Worm (Caenorhabditis elegans): ENCODE data around the gene R01H10.4.
"Not testable (repeated sequence)": the region's sequence is repeated elsewhere in the genome, so short reads cannot be mapped to it uniquely, and the experiment has no call there.

R01H10.4 gene

DNA sequence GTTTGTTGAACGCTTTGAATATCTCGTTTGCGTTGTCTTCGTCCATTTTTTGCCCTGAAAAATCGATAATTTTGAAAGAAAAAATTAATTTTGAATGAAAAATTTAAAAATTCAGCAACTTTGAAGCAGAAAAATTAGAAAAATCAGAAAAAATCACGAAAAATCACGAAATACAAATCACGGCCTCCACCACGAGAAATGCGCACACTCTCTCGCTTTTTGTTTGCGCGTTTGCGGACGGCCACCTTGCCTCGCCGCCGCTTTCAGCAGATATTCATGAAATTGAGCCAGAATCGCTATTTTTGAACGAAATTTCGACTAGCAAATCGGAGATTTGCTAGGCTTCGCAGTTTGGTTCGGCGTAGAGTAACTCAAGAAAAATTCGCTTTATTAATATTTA is 12.2 kb downstream of the R01H10.4 start, which contains the start of gene inpp-4B:
inpp-4B (minus strand) TSS at position 54 of the 400 bp plus-strand sequence.
- TF ChIP-seq flt-1 (GFP tag; IDR thresholded peaks at IDR 0.05); pes-1 (GFP tag; IDR thresholded peaks at IDR 0.05); ama-1 (optimal IDR thresholded peaks at IDR 0.05): not testable (repeated sequence)

DNA sequence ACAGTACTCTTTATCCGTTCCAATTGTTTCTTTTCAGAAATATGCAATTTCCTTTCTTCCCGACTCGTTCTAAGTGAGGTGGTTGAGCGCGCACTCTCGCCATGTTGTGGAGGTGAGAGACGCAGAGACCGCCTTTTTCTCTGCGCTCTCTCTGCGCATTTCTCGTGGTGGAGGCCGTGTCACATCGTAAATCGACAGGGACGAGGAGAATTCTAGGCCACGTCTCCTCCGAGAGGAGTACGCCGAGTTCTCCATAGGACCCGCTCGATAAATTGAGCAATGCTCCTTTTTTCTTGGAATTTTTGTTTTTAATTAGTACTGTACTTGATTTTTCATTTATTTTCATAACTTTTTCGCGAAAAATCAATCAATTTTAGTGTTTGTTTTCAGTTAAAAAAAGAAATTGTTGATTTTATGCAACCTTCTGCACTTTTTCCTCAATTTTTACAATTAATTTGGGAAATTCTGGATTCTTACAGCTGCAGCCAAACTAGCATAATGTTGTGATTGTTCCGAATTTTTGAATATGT is 16.2 kb downstream of the R01H10.4 start, which contains the start of gene cnk-1:
cnk-1 (plus strand) TSS at position 480 of the 530 bp plus-strand sequence.
- TF ChIP-seq tbx-37 (GFP tag; conservative IDR thresholded peaks at IDR 0.05) (peak; percentile 77), flt-1 (GFP tag; IDR thresholded peaks at IDR 0.05) (peak; percentile 55; the same call in 1 of the 2 replicates), ceh-36 (tag; optimal IDR thresholded peaks at IDR 0.05) (no peak), hmg-4 (GFP tag; optimal IDR thresholded peaks at IDR 0.05) (peak; percentile 3), sea-1 (GFP tag; conservative IDR thresholded peaks at IDR 0.05) (0 out of 2 replicates have a peak, but pooled peaks have one; percentile 54), hnd-1 (tag; optimal IDR thresholded peaks at IDR 0.05) (no peak), scrt-1 (GFP tag; IDR thresholded peaks at IDR 0.05) (peak; percentile 63; the same call in 1 of the 2 replicates), F13C5.2 (tag; optimal IDR thresholded peaks at IDR 0.05) (peak; percentile 49), tbx-11 (GFP tag; IDR thresholded peaks at IDR 0.05) (0 out of 2 replicates have a peak, but pooled peaks have one; percentile 34), pes-1 (GFP tag; IDR thresholded peaks at IDR 0.05) (peak; percentile 82), ama-1 (optimal IDR thresholded peaks at IDR 0.05) (no peak)

DNA sequence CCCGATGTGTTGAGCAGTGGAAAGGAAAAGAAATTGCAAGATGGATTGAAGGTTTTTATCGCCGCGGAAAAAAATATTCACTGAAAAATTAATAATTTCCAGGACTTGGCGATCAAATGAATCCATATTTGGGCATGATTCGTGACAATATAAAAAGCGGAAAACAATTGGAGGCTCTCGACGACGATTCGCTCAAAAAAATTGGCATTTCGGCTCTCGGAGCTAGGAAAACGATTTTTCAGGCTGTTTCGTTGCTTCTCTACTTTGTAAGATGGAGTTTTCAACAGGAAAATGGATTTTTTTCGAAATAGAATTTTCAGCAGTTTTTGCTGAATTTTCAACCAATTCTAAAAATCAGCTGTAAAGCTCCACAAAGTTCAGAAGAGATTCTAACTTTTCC is 17.2 kb downstream of the R01H10.4 start:
- TF ChIP-seq hmbx-1 (tag; optimal IDR thresholded peaks at IDR 0.05) (no peak), hmg-4 (GFP tag; optimal IDR thresholded peaks at IDR 0.05) (no peak), ceh-36 (tag; optimal IDR thresholded peaks at IDR 0.05) (no peak), ama-1 (optimal IDR thresholded peaks at IDR 0.05) (no peak), tbx-11 (GFP tag; IDR thresholded peaks at IDR 0.05) (no peak), sea-1 (GFP tag; conservative IDR thresholded peaks at IDR 0.05) (no peak), scrt-1 (GFP tag; IDR thresholded peaks at IDR 0.05) (no peak), pes-1 (GFP tag; IDR thresholded peaks at IDR 0.05) (no peak), flt-1 (GFP tag; IDR thresholded peaks at IDR 0.05) (no peak), F13C5.2 (tag; optimal IDR thresholded peaks at IDR 0.05) (no peak), tra-4 (tag; optimal IDR thresholded peaks at IDR 0.05) (no peak), hnd-1 (tag; optimal IDR thresholded peaks at IDR 0.05) (no peak), tbx-37 (GFP tag; conservative IDR thresholded peaks at IDR 0.05) (no peak), aly-1 (tag; optimal IDR thresholded peaks at IDR 0.05) (no peak), ets-7 (tag; optimal IDR thresholded peaks at IDR 0.05) (no peak), ceh-13 (GFP tag; optimal IDR thresholded peaks at IDR 0.05) (no peak), B0310.2 (tag; optimal IDR thresholded peaks at IDR 0.05) (no peak)

DNA sequence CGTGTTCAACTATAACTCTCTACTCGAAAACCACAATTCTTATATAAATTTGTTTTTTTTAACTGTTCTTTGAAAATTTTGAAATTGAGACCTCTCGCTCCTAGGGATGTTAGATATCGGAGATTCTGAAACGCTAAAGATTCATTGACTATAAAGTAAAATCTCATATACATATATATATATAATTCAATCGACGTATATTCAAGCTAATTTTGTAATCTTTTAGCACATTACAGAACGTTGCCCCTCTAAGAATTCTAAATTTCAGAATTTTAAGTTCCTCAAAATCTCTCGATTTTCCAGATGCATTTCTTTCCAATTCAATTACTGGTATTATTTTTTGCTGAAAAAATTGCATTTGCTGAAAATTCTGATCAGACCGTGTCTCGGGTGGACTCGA is 24.2 kb downstream of the R01H10.4 start, which contains the start of gene pad-2:
pad-2 (plus strand) TSS at position 301 of the 400 bp plus-strand sequence.
- no peak for TF ChIP-seq scrt-1 (GFP tag; IDR thresholded peaks at IDR 0.05)
- TF ChIP-seq tbx-37 (GFP tag; conservative IDR thresholded peaks at IDR 0.05), result no peak
- no peak for TF ChIP-seq aly-1 (tag; optimal IDR thresholded peaks at IDR 0.05)
- no peak for TF ChIP-seq hmg-4 (GFP tag; optimal IDR thresholded peaks at IDR 0.05)
- no peak for TF ChIP-seq F13C5.2 (tag; optimal IDR thresholded peaks at IDR 0.05)
- TF ChIP-seq B0310.2 (tag; optimal IDR thresholded peaks at IDR 0.05), result no peak
- no peak for TF ChIP-seq tbx-11 (GFP tag; IDR thresholded peaks at IDR 0.05)
- no peak for TF ChIP-seq ets-7 (tag; optimal IDR thresholded peaks at IDR 0.05)
- TF ChIP-seq sea-1 (GFP tag; conservative IDR thresholded peaks at IDR 0.05), result no peak
- TF ChIP-seq pes-1 (GFP tag; IDR thresholded peaks at IDR 0.05), result no peak
- no peak for TF ChIP-seq hmbx-1 (tag; optimal IDR thresholded peaks at IDR 0.05)
- no peak for TF ChIP-seq ama-1 (optimal IDR thresholded peaks at IDR 0.05)
- no peak for TF ChIP-seq hnd-1 (tag; optimal IDR thresholded peaks at IDR 0.05)
- TF ChIP-seq ceh-13 (GFP tag; optimal IDR thresholded peaks at IDR 0.05), result no peak
- TF ChIP-seq ceh-36 (tag; optimal IDR thresholded peaks at IDR 0.05), result no peak
- no peak for TF ChIP-seq flt-1 (GFP tag; IDR thresholded peaks at IDR 0.05)

ce11 chrIII:10284214-10284613 is 29.6 kb downstream of the R01H10.4 start:
- no peak for TF ChIP-seq ceh-13 (GFP tag; optimal IDR thresholded peaks at IDR 0.05)
- no peak for TF ChIP-seq aly-1 (tag; optimal IDR thresholded peaks at IDR 0.05)
- TF ChIP-seq F13C5.2 (tag; optimal IDR thresholded peaks at IDR 0.05), result no peak
- TF ChIP-seq flt-1 (GFP tag; IDR thresholded peaks at IDR 0.05), result no peak

- TF ChIP-seq hnd-1 (tag; optimal IDR thresholded peaks at IDR 0.05) (no peak), tra-4 (tag; optimal IDR thresholded peaks at IDR 0.05) (no peak), tbx-37 (GFP tag; conservative IDR thresholded peaks at IDR 0.05) (no peak), scrt-1 (GFP tag; IDR thresholded peaks at IDR 0.05) (no peak), ceh-13 (GFP tag; optimal IDR thresholded peaks at IDR 0.05) (no peak), ceh-36 (tag; optimal IDR thresholded peaks at IDR 0.05) (no peak), F13C5.2 (tag; optimal IDR thresholded peaks at IDR 0.05) (no peak)
Measured at ce11 chrIII:10285623-10286022, 31.0 kb downstream of the R01H10.4 start, which contains the start of gene K10G9.2. Gene K10G9.2, plus strand, starts transcription at chrIII:10285923.

DNA sequence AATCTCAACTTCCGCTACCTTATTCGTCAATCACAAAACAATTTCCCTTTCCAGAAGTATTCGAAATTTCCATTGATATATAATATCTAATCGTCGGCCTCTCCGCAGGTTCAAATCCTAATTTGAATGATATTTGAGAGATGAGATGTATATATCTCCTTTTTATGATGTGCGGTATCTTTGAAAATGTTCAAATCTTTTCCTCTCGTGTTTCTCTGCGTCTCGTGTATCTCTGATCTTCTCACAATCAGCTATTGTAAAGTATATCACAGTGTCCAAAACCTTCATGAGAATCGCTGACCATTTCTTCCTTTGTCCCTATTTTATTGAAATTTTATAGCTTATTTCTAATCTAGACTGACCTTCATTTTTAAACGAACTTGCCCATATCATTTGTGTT is 35.2 kb downstream of the R01H10.4 start:
- no peak for TF ChIP-seq B0310.2 (tag; optimal IDR thresholded peaks at IDR 0.05)
- TF ChIP-seq scrt-1 (GFP tag; IDR thresholded peaks at IDR 0.05), result no peak
- TF ChIP-seq tbx-11 (GFP tag; IDR thresholded peaks at IDR 0.05), result no peak
- TF ChIP-seq pes-1 (GFP tag; IDR thresholded peaks at IDR 0.05), result no peak

DNA sequence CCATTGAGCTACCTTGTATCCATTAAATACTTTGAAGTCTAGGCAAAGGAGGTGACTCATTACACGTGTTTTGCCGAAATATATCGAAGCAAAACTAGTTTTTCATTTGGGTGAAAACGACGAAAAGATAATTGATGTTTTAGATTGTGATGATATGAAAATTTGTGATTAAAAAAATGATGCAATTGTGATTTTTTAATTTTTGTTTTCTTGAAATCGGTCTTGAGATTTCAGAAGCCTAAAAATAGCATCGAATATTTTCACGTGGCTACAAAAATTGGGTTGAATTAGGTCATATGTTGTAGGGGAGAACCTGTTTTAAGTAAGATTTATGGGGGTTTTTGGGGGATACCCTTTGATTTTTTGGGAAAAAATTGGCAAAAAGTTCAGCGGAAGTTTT is 35.9 kb downstream of the R01H10.4 start:
- TF ChIP-seq aly-1 (tag; optimal IDR thresholded peaks at IDR 0.05) (no peak), pes-1 (GFP tag; IDR thresholded peaks at IDR 0.05) (no peak), sea-1 (GFP tag; conservative IDR thresholded peaks at IDR 0.05) (no peak), tbx-37 (GFP tag; conservative IDR thresholded peaks at IDR 0.05) (no peak), scrt-1 (GFP tag; IDR thresholded peaks at IDR 0.05) (no peak), hmg-4 (GFP tag; optimal IDR thresholded peaks at IDR 0.05) (no peak)
